Fruit fly (Drosophila melanogaster) whole organism, wandering third instar larva: ENCODE data around the gene DCX-EMAP.
A peak's percentile ranks its signal among the peaks of the same experiment; 100 is the strongest.

ENCODE experiments used
- Abd-B ChIP-seq: fragments of >200 bp; optimal IDR thresholded peaks from 2 replicates; lab custom pipeline; 2017; ENCODE audit warnings: missing biosample characterization, missing genetic modification characterization
- CG32264 ChIP-seq: fragments of 200-800 bp; sonication (Bioruptor generic); optimal IDR thresholded peaks from 2 replicates; lab custom pipeline; 2016; ENCODE audit warnings: missing biosample characterization, missing genetic modification characterization
- CG9705 ChIP-seq: fragments of 200-800 bp; sonication (Bioruptor generic); optimal IDR thresholded peaks from 2 replicates; lab custom pipeline; 2018; ENCODE audit warnings: missing biosample characterization, mild to moderate bottlenecking, missing genetic modification characterization
- CrebA ChIP-seq: fragments of 200-800 bp; sonication (Bioruptor generic); optimal IDR thresholded peaks from 2 replicates; lab custom pipeline; 2016; ENCODE audit warnings: missing biosample characterization, mild to moderate bottlenecking, missing genetic modification characterization, borderline replicate concordance
- Dfd ChIP-seq: fragments of >200 bp; optimal IDR thresholded peaks from 2 replicates; lab custom pipeline; 2017; ENCODE audit warnings: missing biosample characterization, missing genetic modification characterization
- Dif ChIP-seq: fragments of 200-275, 200-300 bp; sonication (Bioruptor generic); optimal IDR thresholded peaks from 2 replicates; lab custom pipeline; 2018; ENCODE audit warnings: missing biosample characterization, missing genetic modification characterization; ENCODE audit not compliant: partially characterized antibody
- GATAd ChIP-seq: sonication (Bioruptor generic); optimal IDR thresholded peaks from 2 replicates; lab custom pipeline; 2016; ENCODE audit warnings: missing biosample characterization, missing genetic modification characterization
- HLH106 ChIP-seq: fragments of 200-800 bp; optimal IDR thresholded peaks from 3 replicates; lab custom pipeline; 2019; ENCODE audit warnings: missing biosample characterization, mild to moderate bottlenecking, missing genetic modification characterization, moderate library complexity
- Hnf4 ChIP-seq: fragments of 200-800 bp; sonication (Bioruptor generic); optimal IDR thresholded peaks from 2 replicates; lab custom pipeline; 2016; ENCODE audit warnings: missing biosample characterization, mild to moderate bottlenecking, missing genetic modification characterization
- Hr78 ChIP-seq: fragments of >200 bp; optimal IDR thresholded peaks from 2 replicates; lab custom pipeline; 2017; ENCODE audit warnings: missing biosample characterization, missing genetic modification characterization
- Hr83 ChIP-seq: fragments of 200-300 bp; sonication (Bioruptor generic); optimal IDR thresholded peaks from 2 replicates; lab custom pipeline; 2016; ENCODE audit warnings: missing biosample characterization, mild to moderate bottlenecking, missing genetic modification characterization, moderate library complexity; ENCODE audit not compliant: poor library complexity, severe bottlenecking
- Jra ChIP-seq: sonication (Bioruptor generic); optimal IDR thresholded peaks from 2 replicates; lab custom pipeline; 2016; ENCODE audit warnings: missing biosample characterization, missing genetic modification characterization
- Mio ChIP-seq: sonication (Bioruptor generic); optimal IDR thresholded peaks from 2 replicates; lab custom pipeline; 2016; ENCODE audit warnings: missing biosample characterization, missing genetic modification characterization
- Myc ChIP-seq: fragments of >200 bp; optimal IDR thresholded peaks from 2 replicates; lab custom pipeline; 2017
- Rel ChIP-seq, 2 experiments: fragments of 200-800 bp; sonication (Bioruptor generic) in 1 of 2; optimal IDR thresholded peaks; 2 replicates in 1 of 2; 3 replicates in 1 of 2; lab custom pipeline; 2016 to 2019; ENCODE audit warnings: mild to moderate bottlenecking in 2 of 2, missing biosample characterization in 2 of 2, missing genetic modification characterization in 2 of 2, moderate library complexity in 1 of 2
- Sp1 ChIP-seq: fragments of 200-800 bp; sonication (Bioruptor generic); optimal IDR thresholded peaks from 3 replicates; lab custom pipeline; 2019; ENCODE audit warnings: missing biosample characterization, mild to moderate bottlenecking, missing genetic modification characterization, moderate library complexity
- Vsx2 ChIP-seq: fragments of 200-300, 225-300 bp; sonication (Bioruptor generic); optimal IDR thresholded peaks from 2 replicates; lab custom pipeline; 2018; ENCODE audit warnings: missing biosample characterization, missing genetic modification characterization; ENCODE audit not compliant: partially characterized antibody
- br ChIP-seq: fragments of 200-800 bp; sonication (Bioruptor generic); optimal IDR thresholded peaks from 2 replicates; lab custom pipeline; 2016; ENCODE audit warnings: missing biosample characterization, missing genetic modification characterization
- brk ChIP-seq: fragments of 200-800 bp; sonication (Bioruptor generic); optimal IDR thresholded peaks from 2 replicates; lab custom pipeline; 2016; ENCODE audit warnings: missing biosample characterization, mild to moderate bottlenecking, missing genetic modification characterization
- dl ChIP-seq, 2 experiments: fragments of 175-275, 200-275 bp in 1 of 2; fragments of 200-275 bp in 1 of 2; sonication (Bioruptor generic); optimal IDR thresholded peaks; lab custom pipeline; 2018; ENCODE audit warnings: mild to moderate bottlenecking in 2 of 2, missing biosample characterization in 2 of 2, missing genetic modification characterization in 2 of 2, moderate library complexity in 2 of 2; ENCODE audit not compliant: partially characterized antibody in 2 of 2, insufficient read depth in 1 of 2
- ey ChIP-seq: fragments of 200-800 bp; sonication (Bioruptor generic); optimal IDR thresholded peaks from 2 replicates; lab custom pipeline; 2016; ENCODE audit warnings: missing biosample characterization, missing genetic modification characterization
- foxo ChIP-seq, 2 experiments: fragments of 200-800 bp; sonication (Bioruptor generic); optimal IDR thresholded peaks; 2 replicates in 1 of 2; 3 replicates in 1 of 2; lab custom pipeline; 2016 to 2017; ENCODE audit warnings: missing biosample characterization in 2 of 2, missing genetic modification characterization in 2 of 2
- fru ChIP-seq: fragments of 200-800 bp; sonication (Bioruptor generic); optimal IDR thresholded peaks from 3 replicates; lab custom pipeline; 2016; ENCODE audit warnings: missing biosample characterization, mild to moderate bottlenecking, missing genetic modification characterization
- h ChIP-seq: fragments of 200-800 bp; sonication (Bioruptor generic); optimal IDR thresholded peaks from 3 replicates; lab custom pipeline; 2016; ENCODE audit warnings: missing biosample characterization, mild to moderate bottlenecking, missing genetic modification characterization
- jim ChIP-seq: fragments of 175-275, 200-325 bp; sonication (Bioruptor generic); optimal IDR thresholded peaks from 2 replicates; lab custom pipeline; 2016; ENCODE audit warnings: missing biosample characterization, mild to moderate bottlenecking, missing genetic modification characterization
- pan ChIP-seq: fragments of >200 bp; optimal IDR thresholded peaks from 2 replicates; lab custom pipeline; 2017
- psq ChIP-seq: fragments of 200-800 bp; sonication (Bioruptor generic); optimal IDR thresholded peaks from 3 replicates; lab custom pipeline; 2017; ENCODE audit warnings: missing biosample characterization, mild to moderate bottlenecking, missing genetic modification characterization, moderate library complexity
- rgr ChIP-seq: fragments of 200-800 bp; sonication (Bioruptor generic); optimal IDR thresholded peaks from 3 replicates; lab custom pipeline; 2016; ENCODE audit warnings: missing biosample characterization, mild to moderate bottlenecking, missing genetic modification characterization
- sv ChIP-seq: fragments of 200-800 bp; sonication (Bioruptor generic); optimal IDR thresholded peaks from 3 replicates; lab custom pipeline; 2016; ENCODE audit warnings: missing biosample characterization, missing genetic modification characterization
- tai ChIP-seq: sonication (Bioruptor generic); optimal IDR thresholded peaks from 2 replicates; lab custom pipeline; 2016; ENCODE audit warnings: missing biosample characterization, missing genetic modification characterization
- usp ChIP-seq: fragments of >200 bp; optimal IDR thresholded peaks from 2 replicates; lab custom pipeline; 2017; ENCODE audit warnings: missing biosample characterization, missing genetic modification characterization
- woc ChIP-seq: sonication (Bioruptor generic); optimal IDR thresholded peaks from 2 replicates; lab custom pipeline; 2016; ENCODE audit warnings: missing biosample characterization, mild to moderate bottlenecking, missing genetic modification characterization

The DCX-EMAP gene

DNA sequence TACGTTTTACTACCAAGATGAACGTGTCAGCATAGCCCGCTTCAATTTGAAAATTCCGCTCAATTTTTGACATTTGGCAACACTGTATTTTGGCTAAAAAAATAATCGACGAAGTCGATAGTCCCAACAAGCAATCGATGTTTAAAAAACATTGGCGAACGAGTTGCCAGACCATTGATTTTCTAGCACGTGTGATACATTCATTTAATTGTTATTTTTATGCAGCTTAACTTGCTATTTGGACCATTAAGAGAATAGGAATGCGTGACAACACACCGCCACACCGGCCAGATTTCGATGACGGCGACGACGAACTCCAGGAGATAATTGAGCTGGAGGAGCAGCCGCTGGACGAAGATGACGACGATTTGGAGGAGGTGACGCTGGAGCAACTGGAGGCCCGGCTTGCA lies 79.1 kb downstream of the DCX-EMAP start, which contains the start of gene CG5114 (continued):
- TF ChIP-seq Abd-B (GFP tag; lab: Kevin White, UChicago) (no peak), sv (peak; percentile 49)

DNA sequence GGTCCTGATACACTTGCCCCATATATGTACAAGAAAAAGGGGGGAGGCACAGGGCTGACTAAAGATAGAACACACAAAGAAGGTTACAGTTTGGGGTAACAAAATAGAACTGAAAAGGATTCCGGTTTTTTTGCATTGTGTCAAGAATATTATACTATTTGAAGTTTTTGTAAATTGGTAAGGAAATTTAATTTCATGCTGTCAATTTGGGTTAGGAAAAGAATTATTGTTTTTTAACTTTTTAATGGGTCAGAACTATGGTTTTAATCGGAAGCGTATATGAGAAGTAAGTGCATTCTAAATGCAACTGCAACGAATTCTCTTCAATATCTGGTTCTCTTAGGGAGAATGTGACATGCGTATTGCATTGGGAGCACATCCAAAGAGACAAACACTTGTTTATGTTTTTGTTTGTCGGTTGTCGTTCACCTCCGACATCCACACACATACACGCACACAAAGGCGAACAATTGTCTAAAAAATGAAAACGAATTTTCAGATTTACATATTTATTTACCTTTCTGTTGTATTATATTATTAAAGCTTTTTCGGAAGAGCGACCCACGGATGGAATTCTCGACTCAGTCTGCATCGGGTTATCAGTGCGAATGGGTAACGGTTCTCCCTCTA lies 81.0 kb downstream of the DCX-EMAP start, which contains the start of gene mnd:
Gene mnd (plus strand): TSS at position 580 of the 630 bp plus-strand sequence.
- peak in 1 of 2 experiments; percentile 24 for TF ChIP-seq foxo (GFP tag; optimal IDR thresholded peaks at IDR 0.05; lab: Kevin White, UChicago)
- no peak for TF ChIP-seq usp (GFP tag; lab: Kevin White, UChicago)
- TF ChIP-seq ey (GFP tag; lab: Kevin White, UChicago): peak; percentile 13
- peak; percentile 2 for TF ChIP-seq fru
- peak; percentile 44 for TF ChIP-seq h (GFP tag; lab: Kevin White, UChicago)

DNA sequence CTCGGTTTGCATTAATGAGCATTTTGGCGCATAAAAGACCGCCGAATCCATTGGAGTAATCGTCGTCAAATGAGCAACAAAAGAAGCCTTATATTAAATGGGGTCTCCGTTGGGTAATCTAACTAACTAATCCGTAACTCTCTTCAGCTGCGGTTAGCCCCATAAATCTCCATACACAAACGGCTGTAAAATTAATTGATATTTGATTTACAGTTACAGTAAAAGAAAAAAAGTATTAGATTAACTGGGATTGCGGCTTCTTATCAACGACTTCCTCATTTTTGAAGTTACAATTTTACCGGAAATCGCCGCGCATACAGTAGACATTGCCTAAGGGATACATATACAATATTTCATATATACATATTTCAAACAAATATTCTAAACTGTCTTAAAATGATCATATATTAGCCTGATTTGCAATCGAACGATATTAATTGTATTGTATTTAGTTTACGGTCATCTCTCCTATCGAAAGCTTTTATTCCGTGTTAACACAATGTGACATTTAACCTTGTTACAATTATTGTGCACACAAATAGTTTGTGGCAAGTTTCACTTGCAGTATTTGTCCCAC lies 82.8 kb downstream of the DCX-EMAP start:
- no peak for TF ChIP-seq HLH106 (tag; lab: Kevin White, UChicago)
- TF ChIP-seq sv: no peak
- no peak for TF ChIP-seq fru
- no peak for TF ChIP-seq Sp1 (GFP tag; lab: Kevin White, UChicago)
- TF ChIP-seq brk (GFP tag; lab: Kevin White, UChicago): no peak
- no peak for TF ChIP-seq CG9705
- TF ChIP-seq CG32264: no peak
- TF ChIP-seq h (GFP tag; lab: Kevin White, UChicago): no peak
- TF ChIP-seq Dfd: no peak
- TF ChIP-seq Rel (GFP tag; optimal IDR thresholded peaks at IDR 0.05; lab: Kevin White, UChicago): no peak
- TF ChIP-seq Rel (tag; optimal IDR thresholded peaks at IDR 0.05; lab: Kevin White, UChicago): no peak
- no peak for TF ChIP-seq Hnf4 (GFP tag; lab: Kevin White, UChicago)
- TF ChIP-seq Vsx2 (GFP tag; lab: Kevin White, UChicago): no peak
- TF ChIP-seq GATAd: no peak
- TF ChIP-seq CrebA (GFP tag; lab: Kevin White, UChicago): no peak

DNA sequence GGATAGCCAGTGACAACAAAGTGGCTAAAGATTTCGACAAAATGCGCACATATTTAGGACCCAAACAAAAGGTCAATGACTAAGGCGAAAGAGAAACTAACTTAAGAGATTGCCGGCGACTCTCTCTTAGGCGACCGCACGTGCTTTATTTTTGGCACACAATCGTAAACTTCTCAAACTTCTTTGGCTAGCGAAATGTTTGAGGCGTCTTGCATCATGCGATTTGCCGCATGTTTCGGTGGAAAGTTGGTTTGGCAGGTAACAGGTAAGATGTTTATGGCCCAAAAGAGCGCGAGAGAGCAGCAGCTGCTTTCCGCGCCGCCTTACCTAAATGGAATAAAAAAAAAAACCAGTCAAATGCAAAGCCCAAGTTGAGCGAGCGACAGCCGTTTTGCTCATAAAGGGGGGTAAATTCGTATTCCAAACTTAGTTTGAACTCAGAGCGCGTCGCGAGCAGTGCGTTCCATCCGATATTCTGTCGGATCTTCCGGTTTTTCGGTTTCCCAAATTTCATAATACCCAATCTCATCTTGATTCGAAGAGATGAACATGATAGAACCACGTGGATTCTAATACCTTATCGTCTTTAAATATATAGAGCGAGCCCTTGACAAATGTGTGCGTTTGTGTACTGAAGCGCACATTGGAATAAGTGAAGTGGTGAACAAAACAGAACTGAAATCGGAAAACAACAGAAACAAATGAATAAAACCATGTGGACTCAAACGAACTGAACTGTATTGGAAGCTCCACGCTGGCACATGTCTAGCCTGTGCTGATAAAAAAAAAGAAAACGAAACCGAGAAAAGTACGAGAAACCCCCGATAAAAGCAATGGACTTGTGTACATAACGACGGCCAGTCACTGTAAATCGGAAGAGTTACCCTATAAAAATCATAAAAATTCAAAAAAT lies 83.6 kb downstream of the DCX-EMAP start:
- TF ChIP-seq CG32264 (no peak), dl (GFP tag; optimal IDR thresholded peaks at IDR 0.05; lab: Kevin White, UChicago; ENCODE audit: insufficient read depth in 1 of 2, partially characterized antibody in 2 of 2) (peak; percentile 90 to 97), woc (GFP tag; lab: Kevin White, UChicago) (peak; percentile 24), Dif (GFP tag; lab: Kevin White, UChicago) (peak; percentile 99), psq (GFP tag; lab: Kevin White, UChicago) (peak; percentile 21), Vsx2 (GFP tag; lab: Kevin White, UChicago) (peak; percentile 99), jim (GFP tag; lab: Kevin White, UChicago) (peak; percentile 47), br (GFP tag; lab: Kevin White, UChicago) (no peak), Sp1 (GFP tag; lab: Kevin White, UChicago) (peak; percentile 2), tai (GFP tag; lab: Kevin White, UChicago) (peak; percentile 22), pan (no peak)

DNA sequence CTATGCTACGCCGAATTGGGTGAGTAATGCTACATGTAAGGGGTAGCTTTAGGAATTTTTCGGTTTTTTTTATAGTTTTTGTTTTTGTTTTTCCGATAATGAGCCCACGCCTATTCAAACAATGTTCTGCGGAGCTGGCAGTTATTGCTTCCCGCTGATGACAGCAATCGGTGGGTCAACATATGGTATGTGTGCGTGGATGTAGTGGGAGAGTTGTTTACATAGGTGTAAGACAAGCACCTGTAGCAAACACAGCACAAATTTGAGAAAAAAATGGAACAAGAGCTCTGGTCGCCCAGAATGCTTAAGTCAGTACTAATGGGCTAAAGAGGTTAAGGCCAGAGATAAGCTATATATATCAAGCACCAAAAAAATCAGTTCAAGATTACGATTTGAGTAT lies 84.6 kb downstream of the DCX-EMAP start:
- TF ChIP-seq sv: no peak
- TF ChIP-seq, all 38 proteins: peak for 0

DNA sequence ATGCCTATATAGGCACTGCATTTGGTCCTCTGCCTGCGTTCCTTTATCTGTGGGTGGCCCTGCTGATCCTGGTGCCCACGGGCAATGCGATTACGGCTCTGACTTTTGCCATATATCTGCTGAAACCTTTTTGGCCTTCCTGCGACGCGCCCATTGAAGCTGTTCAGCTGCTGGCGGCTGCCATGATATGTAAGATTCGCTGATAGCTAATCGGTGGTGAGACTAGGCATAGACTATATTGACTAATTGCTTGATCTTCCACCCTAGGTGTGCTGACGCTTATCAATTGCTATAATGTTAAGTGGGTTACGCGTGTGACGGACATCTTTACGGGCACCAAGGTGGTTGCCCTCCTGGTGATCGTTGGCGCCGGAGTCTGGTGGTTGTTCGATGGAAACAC lies 86.3 kb downstream of the DCX-EMAP start:
- TF ChIP-seq Hr78 (GFP tag; lab: Kevin White, UChicago) (no peak), Sp1 (GFP tag; lab: Kevin White, UChicago) (no peak), fru (no peak), psq (GFP tag; lab: Kevin White, UChicago) (no peak), ey (GFP tag; lab: Kevin White, UChicago) (no peak), sv (no peak), Dfd (no peak), usp (GFP tag; lab: Kevin White, UChicago) (no peak), Hr83 (GFP tag; lab: Kevin White, UChicago) (no peak), Jra (GFP tag; lab: Kevin White, UChicago) (no peak), brk (GFP tag; lab: Kevin White, UChicago) (no peak), rgr (GFP tag; lab: Kevin White, UChicago) (no peak), Myc (no peak), Hnf4 (GFP tag; lab: Kevin White, UChicago) (no peak), foxo (GFP tag; optimal IDR thresholded peaks at IDR 0.05; lab: Kevin White, UChicago) (no peak), Vsx2 (GFP tag; lab: Kevin White, UChicago) (no peak), dl (GFP tag; optimal IDR thresholded peaks at IDR 0.05; lab: Kevin White, UChicago; ENCODE audit: insufficient read depth in 1 of 2, partially characterized antibody in 2 of 2) (no peak), Mio (GFP tag; lab: Kevin White, UChicago) (no peak)
